Worm (Caenorhabditis elegans) whole organism, L1 larva: ENCODE data around the gene tbc-20.

Experiments used
- C16A3.4 ChIP-seq: fragments of 150-350 bp; optimal IDR thresholded peaks from 2 replicates; lab custom pipeline; 2014; ENCODE audit warnings: missing biosample characterization, missing genetic modification characterization
- F16B12.6 ChIP-seq: fragments of 150-350 bp; optimal IDR thresholded peaks from 2 replicates; lab custom pipeline; 2014; ENCODE audit warnings: missing biosample characterization, missing genetic modification characterization
- ceh-63 ChIP-seq: fragments of 200-800 bp; sonication (Bioruptor generic); optimal IDR thresholded peaks from 2 replicates; lab custom pipeline; 2018; ENCODE audit warnings: mild to moderate bottlenecking, missing genetic modification characterization, missing compliant biosample characterization
- ceh-88 ChIP-seq: fragments of 200-800 bp; sonication (Bioruptor generic); IDR thresholded peaks from 2 replicates; pipeline ENCODE4 v1.3.6; 2022; ENCODE audit warnings: missing genetic modification characterization, missing compliant biosample characterization
- ces-1 ChIP-seq: fragments of 150-350 bp; optimal IDR thresholded peaks from 2 replicates; lab custom pipeline; 2014; ENCODE audit warnings: missing biosample characterization, missing genetic modification reagents, missing genetic modification characterization
- dsc-1 ChIP-seq: sonication (generic microtip); optimal IDR thresholded peaks from 2 replicates; lab custom pipeline; 2016; ENCODE audit warnings: mild to moderate bottlenecking, missing genetic modification characterization, missing compliant biosample characterization
- efl-1 ChIP-seq, 4 experiments: fragments of 150-350 bp; optimal IDR thresholded peaks in 3 of 4; peaks in 1 of 4; 1 replicate in 1 of 4; 2 replicates in 3 of 4; lab custom pipeline; 2014; ENCODE audit warnings: missing biosample characterization in 2 of 4, missing genetic modification characterization in 2 of 4, missing genetic modification reagents in 2 of 4
- efl-3 ChIP-seq: fragments of 200-800 bp; sonication (Bioruptor generic); optimal IDR thresholded peaks from 2 replicates; lab custom pipeline; 2018; ENCODE audit warnings: mild to moderate bottlenecking, missing genetic modification characterization, missing compliant biosample characterization
- fkh-10 ChIP-seq: sonication (generic microtip); optimal IDR thresholded peaks from 2 replicates; lab custom pipeline; 2017; ENCODE audit warnings: missing biosample characterization, missing genetic modification reagents, missing genetic modification characterization
- fkh-8 ChIP-seq: sonication (generic microtip); optimal IDR thresholded peaks from 2 replicates; lab custom pipeline; 2016; ENCODE audit warnings: mild to moderate bottlenecking, missing genetic modification characterization, missing compliant biosample characterization
- fos-1 ChIP-seq: fragments of 150-350 bp; optimal IDR thresholded peaks from 2 replicates; lab custom pipeline; 2014; ENCODE audit warnings: missing biosample characterization, missing genetic modification characterization
- grh-1 ChIP-seq: fragments of 200-800 bp; sonication (Bioruptor generic); IDR thresholded peaks from 2 replicates; pipeline ENCODE4 v1.3.6; 2022; ENCODE audit warnings: missing genetic modification reagents, missing genetic modification characterization, missing compliant biosample characterization
- hlh-17 ChIP-seq: fragments of 200-800 bp; sonication (Bioruptor generic); optimal IDR thresholded peaks from 2 replicates; lab custom pipeline; 2018; ENCODE audit warnings: missing genetic modification characterization, mild to moderate bottlenecking, missing compliant biosample characterization, moderate library complexity, borderline replicate concordance
- hlh-4 ChIP-seq: sonication (generic microtip); optimal IDR thresholded peaks from 2 replicates; lab custom pipeline; 2016; ENCODE audit warnings: mild to moderate bottlenecking, missing genetic modification characterization, missing compliant biosample characterization
- hpl-2 ChIP-seq: fragments of 150-350 bp; optimal IDR thresholded peaks from 2 replicates; lab custom pipeline; 2014; ENCODE audit warnings: missing biosample characterization, missing genetic modification reagents, missing genetic modification characterization
- irx-1 ChIP-seq: sonication (generic microtip); optimal IDR thresholded peaks from 2 replicates; lab custom pipeline; 2016; ENCODE audit warnings: missing genetic modification characterization, missing compliant biosample characterization
- jun-1 ChIP-seq: fragments of 150-350 bp; optimal IDR thresholded peaks from 2 replicates; lab custom pipeline; 2014; ENCODE audit warnings: missing biosample characterization, missing genetic modification reagents, missing genetic modification characterization
- lin-13 ChIP-seq: fragments of 150-350 bp; optimal IDR thresholded peaks from 2 replicates; lab custom pipeline; 2014; ENCODE audit warnings: missing biosample characterization, missing genetic modification reagents, missing genetic modification characterization
- lin-15B ChIP-seq: fragments of 150-350 bp; sonication (generic microtip); optimal IDR thresholded peaks from 3 replicates; lab custom pipeline; 2014; ENCODE audit warnings: missing biosample characterization, missing genetic modification characterization
- lin-35 ChIP-seq, 2 experiments: fragments of 150-350 bp; optimal IDR thresholded peaks; 2 replicates each; lab custom pipeline; 2014; ENCODE audit warnings: missing biosample characterization in 2 of 2, missing genetic modification characterization in 2 of 2, missing genetic modification reagents in 2 of 2
- lir-3 ChIP-seq: sonication (generic microtip); optimal IDR thresholded peaks from 2 replicates; lab custom pipeline; 2016; ENCODE audit warnings: mild to moderate bottlenecking, missing genetic modification characterization, moderate library complexity, missing compliant biosample characterization; ENCODE audit not compliant: poor library complexity
- nhr-19 ChIP-seq: fragments of 200-800 bp; sonication (Bioruptor generic); conservative IDR thresholded peaks from 2 replicates; pipeline ENCODE4 v1.3.6; 2022; ENCODE audit warnings: missing genetic modification characterization, missing compliant biosample characterization
- nhr-28 ChIP-seq: fragments of 150-350 bp; optimal IDR thresholded peaks from 2 replicates; lab custom pipeline; 2014; ENCODE audit warnings: missing biosample characterization, missing genetic modification characterization
- nhr-71 ChIP-seq: sonication (generic microtip); optimal IDR thresholded peaks from 2 replicates; lab custom pipeline; 2016; ENCODE audit warnings: mild to moderate bottlenecking, missing genetic modification characterization, moderate library complexity, missing compliant biosample characterization
- nhr-77 ChIP-seq: fragments of 150-350 bp; optimal IDR thresholded peaks from 2 replicates; lab custom pipeline; 2014; ENCODE audit warnings: missing biosample characterization, missing genetic modification characterization
- nhr-84 ChIP-seq: sonication (generic microtip); optimal IDR thresholded peaks from 2 replicates; lab custom pipeline; 2017; ENCODE audit warnings: missing biosample characterization, missing genetic modification characterization
- nhr-85 ChIP-seq: sonication (generic microtip); peaks from one replicate; lab custom pipeline; 2016; ENCODE audit warnings: missing genetic modification characterization, inconsistent platforms, missing compliant biosample characterization
- nhr-90 ChIP-seq: sonication (generic microtip); optimal IDR thresholded peaks from 2 replicates; lab custom pipeline; 2016; ENCODE audit warnings: mild to moderate bottlenecking, missing genetic modification characterization, missing compliant biosample characterization; ENCODE audit not compliant: poor library complexity
- pax-3 ChIP-seq: fragments of 200-800 bp; sonication (Bioruptor generic); optimal IDR thresholded peaks from 2 replicates; lab custom pipeline; 2018; ENCODE audit warnings: mild to moderate bottlenecking, missing genetic modification characterization, moderate library complexity, missing compliant biosample characterization
- pqm-1 ChIP-seq: sonication (generic microtip); optimal IDR thresholded peaks from 3 replicates; lab custom pipeline; 2017; ENCODE audit warnings: missing biosample characterization, missing genetic modification characterization
- rnt-1 ChIP-seq: sonication (generic microtip); optimal IDR thresholded peaks from 2 replicates; lab custom pipeline; 2016; ENCODE audit warnings: mild to moderate bottlenecking, missing genetic modification characterization, moderate library complexity, missing compliant biosample characterization
- snpc-4 ChIP-seq: fragments of 150-350 bp; optimal IDR thresholded peaks from 2 replicates; lab custom pipeline; 2014; ENCODE audit warnings: missing biosample characterization, missing genetic modification characterization
- snu-23 ChIP-seq: sonication (generic microtip); optimal IDR thresholded peaks from 2 replicates; lab custom pipeline; 2016; ENCODE audit warnings: missing genetic modification characterization, missing compliant biosample characterization
- sox-4 ChIP-seq: sonication (generic microtip); optimal IDR thresholded peaks from 2 replicates; lab custom pipeline; 2016; ENCODE audit warnings: missing genetic modification characterization, missing compliant biosample characterization
- swsn-7 ChIP-seq: sonication (generic microtip); optimal IDR thresholded peaks from 2 replicates; lab custom pipeline; 2016; ENCODE audit warnings: missing genetic modification characterization, missing compliant biosample characterization
- unc-130 ChIP-seq: fragments of 150-350 bp; optimal IDR thresholded peaks from 2 replicates; lab custom pipeline; 2017; ENCODE audit warnings: missing biosample characterization, missing genetic modification characterization, inconsistent platforms
- unc-30 ChIP-seq: sonication (generic microtip); optimal IDR thresholded peaks from 2 replicates; lab custom pipeline; 2017; ENCODE audit warnings: missing biosample characterization, missing genetic modification characterization
- unc-86 ChIP-seq: sonication (generic microtip); optimal IDR thresholded peaks from 2 replicates; lab custom pipeline; 2016; ENCODE audit warnings: missing genetic modification characterization, missing compliant biosample characterization
- vab-15 ChIP-seq: sonication (generic microtip); optimal IDR thresholded peaks from 2 replicates; lab custom pipeline; 2017; ENCODE audit warnings: missing genotype, mild to moderate bottlenecking, missing genetic modification characterization, missing compliant biosample characterization
- zag-1 ChIP-seq: fragments of 150-350 bp; optimal IDR thresholded peaks from 2 replicates; lab custom pipeline; 2014; ENCODE audit warnings: missing biosample characterization, missing genetic modification characterization
- zip-4 ChIP-seq: fragments of 200-800 bp; sonication (Bioruptor generic); optimal IDR thresholded peaks from 2 replicates; lab custom pipeline; 2018; ENCODE audit warnings: mild to moderate bottlenecking, missing genetic modification characterization, moderate library complexity, missing compliant biosample characterization
- ztf-11 ChIP-seq, 2 experiments: sonication (generic microtip); optimal IDR thresholded peaks; 2 replicates each; lab custom pipeline; 2016 to 2017; ENCODE audit warnings: missing genetic modification characterization in 2 of 2, missing biosample characterization in 1 of 2, missing compliant biosample characterization in 1 of 2

tbc-20 gene

DNA sequence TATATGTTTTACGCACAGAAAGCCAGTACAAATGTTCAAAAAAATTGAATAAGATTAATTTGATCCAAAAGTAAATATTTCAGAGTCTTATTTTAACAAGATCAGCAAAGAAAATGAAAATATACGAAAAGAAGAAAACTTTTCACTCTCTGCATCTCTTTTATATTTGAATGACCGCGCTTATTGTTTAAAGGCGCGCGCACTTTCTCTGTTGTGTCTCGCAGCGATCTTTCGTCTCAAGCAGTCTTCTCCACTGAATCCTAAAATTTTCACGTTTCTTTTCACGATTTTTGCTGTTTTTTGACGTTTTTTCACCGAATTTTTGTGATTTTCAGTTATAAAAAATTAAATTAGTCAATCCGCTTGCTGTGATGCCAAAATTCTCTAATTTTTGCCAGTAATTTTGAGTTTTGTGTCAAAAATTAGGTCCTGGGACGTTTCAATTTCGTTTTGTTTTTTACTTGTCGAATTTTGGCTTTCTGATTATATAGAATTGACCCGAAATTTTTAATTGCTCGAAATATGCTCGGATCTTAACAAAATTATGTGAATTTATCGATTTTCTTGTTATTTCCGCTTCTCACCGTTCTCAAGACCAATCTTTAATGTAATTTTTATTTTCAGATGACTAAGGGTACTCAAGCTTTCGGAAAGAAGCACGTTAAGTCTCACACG is 16.8 kb downstream of the tbc-20 start, which contains the start of gene W01D2.1 (continued):
- TF ChIP-seq sox-4 (tag; lab: Kevin White, UChicago) (no peak), efl-3 (GFP tag; lab: Kevin White, UChicago) (no peak), fkh-8 (tag; lab: Kevin White, UChicago) (peak; percentile 73), nhr-85 (tag; lab: Kevin White, UChicago) (peak; percentile 74), C16A3.4 (tag; lab: Kevin White, UChicago) (peak; percentile 78), snpc-4 (tag; lab: Kevin White, UChicago) (peak; percentile 75), nhr-77 (tag; lab: Kevin White, UChicago) (peak; percentile 88), F16B12.6 (tag; lab: Kevin White, UChicago) (peak; percentile 49), unc-30 (tag; lab: Kevin White, UChicago) (no peak), unc-130 (tag; lab: Kevin White, UChicago) (peak; percentile 67), fkh-10 (peak; percentile 28), nhr-71 (tag; lab: Kevin White, UChicago) (peak; percentile 76), unc-86 (peak; percentile 17), rnt-1 (peak; percentile 79), pqm-1 (tag; lab: Kevin White, UChicago) (no peak), lir-3 (tag; lab: Kevin White, UChicago) (no peak), dsc-1 (peak; percentile 41), swsn-7 (tag; lab: Kevin White, UChicago) (peak; percentile 61), ces-1 (no peak), zag-1 (tag; lab: Kevin White, UChicago) (no peak), hlh-17 (GFP tag; lab: Kevin White, UChicago) (no peak), pax-3 (tag; lab: Kevin White, UChicago) (no peak), ztf-11 (tag; optimal IDR thresholded peaks at IDR 0.05; lab: Kevin White, UChicago) (no peak), nhr-90 (peak; percentile 54), zip-4 (GFP tag; lab: Kevin White, UChicago) (no peak), efl-1 (optimal IDR thresholded peaks at IDR 0.05; lab: Kevin White, UChicago) (peak; percentile 71 to 93), efl-1 (GFP tag; optimal IDR thresholded peaks at IDR 0.05 in 1 of 2; lab: Kevin White, UChicago) (peak; percentile 92 to 99), nhr-19 (GFP tag; lab: Robert Waterston, UW) (peak; percentile 66), fos-1 (tag; lab: Kevin White, UChicago) (peak; percentile 62), snu-23 (peak; percentile 76), ceh-88 (GFP tag; lab: Robert Waterston, UW) (no peak), irx-1 (tag; lab: Kevin White, UChicago) (peak; percentile 26), ceh-63 (no peak), nhr-84 (tag; lab: Kevin White, UChicago) (no peak), lin-13 (peak; percentile 62), grh-1 (GFP tag; lab: Robert Waterston, UW) (no peak), hpl-2 (GFP tag; lab: Kevin White, UChicago) (no peak), nhr-28 (tag; lab: Kevin White, UChicago) (no peak), jun-1 (tag; lab: Kevin White, UChicago) (peak; percentile 29), hlh-4 (tag; lab: Kevin White, UChicago) (no peak), lin-35 (GFP tag; optimal IDR thresholded peaks at IDR 0.05; lab: Kevin White, UChicago) (peak; percentile 93 to 96), vab-15 (no peak), lin-15B (tag; lab: Kevin White, UChicago) (peak; percentile 61)
